Worm (Caenorhabditis elegans): ENCODE results near the gene sra-1.

ce11 chrII:9560895-9561294 lies 39.4 kb upstream of the sra-1 start:
- no peak for TF ChIP-seq ztf-11 (tag; optimal IDR thresholded peaks at IDR 0.05)
- TF ChIP-seq nhr-237 (tag; optimal IDR thresholded peaks at IDR 0.05), result no peak
- no peak for TF ChIP-seq unc-120 (tag; optimal IDR thresholded peaks at IDR 0.05; ENCODE audit: poor library complexity, severe bottlenecking)
- no peak for TF ChIP-seq unc-39 (tag; optimal IDR thresholded peaks at IDR 0.05)
- TF ChIP-seq ham-2 (GFP tag; optimal IDR thresholded peaks at IDR 0.05), result no peak
- TF ChIP-seq mls-2 (tag; optimal IDR thresholded peaks at IDR 0.05), result no peak
- TF ChIP-seq nhr-12 (tag; optimal IDR thresholded peaks at IDR 0.05), result no peak
- TF ChIP-seq elt-1 (tag; optimal IDR thresholded peaks at IDR 0.05; ENCODE audit: borderline replicate concordance, insufficient read depth), result no peak
- no peak for TF ChIP-seq elt-3 (tag; optimal IDR thresholded peaks at IDR 0.05)
- TF ChIP-seq ceh-83 (GFP tag; optimal IDR thresholded peaks at IDR 0.05), result no peak
- TF ChIP-seq sptf-1 (tag; optimal IDR thresholded peaks at IDR 0.05), result no peak
- TF ChIP-seq pha-4 (tag; optimal IDR thresholded peaks at IDR 0.05), result no peak
- TF ChIP-seq lin-13 (tag; optimal IDR thresholded peaks at IDR 0.05), result no peak
- no peak for TF ChIP-seq unc-62 (GFP tag; optimal IDR thresholded peaks at IDR 0.05)

Measured in whole organism, mixed stage, embryonic.